Worm (Caenorhabditis elegans) whole organism, L2 larva: ENCODE results near the gene twk-13.
"Not testable (repeated sequence)": the region's sequence is repeated elsewhere in the genome, so short reads cannot be mapped to it uniquely, and the experiment has no call there.

Experiments
- C34F6.9 ChIP-seq: fragments of 150-350 bp; optimal IDR thresholded peaks from 2 replicates; lab custom pipeline; 2014; ENCODE audit warnings: missing biosample characterization, missing genetic modification characterization
- F13H6.1 ChIP-seq: sonication (generic microtip); optimal IDR thresholded peaks from 2 replicates; lab custom pipeline; 2016; ENCODE audit warnings: missing genetic modification characterization, missing compliant biosample characterization
- R02D3.7 ChIP-seq: fragments of 150-350 bp; optimal IDR thresholded peaks from 2 replicates; lab custom pipeline; 2014; ENCODE audit warnings: missing biosample characterization, missing genetic modification characterization
- ZK546.5 ChIP-seq: sonication (generic microtip); optimal IDR thresholded peaks from 2 replicates; lab custom pipeline; 2017; ENCODE audit warnings: missing biosample characterization, missing genetic modification characterization
- alr-1 ChIP-seq: fragments of 150-350 bp; optimal IDR thresholded peaks from 2 replicates; lab custom pipeline; 2014; ENCODE audit warnings: missing biosample characterization, missing genetic modification characterization
- ama-1 ChIP-seq: fragments of 150-350 bp; optimal IDR thresholded peaks from 2 replicates; lab custom pipeline; 2018; ENCODE audit warnings: inconsistent platforms
- ceh-16 ChIP-seq: fragments of 150-350 bp; optimal IDR thresholded peaks from 2 replicates; lab custom pipeline; 2014; ENCODE audit warnings: missing biosample characterization, missing genetic modification characterization
- ceh-82 ChIP-seq: fragments of 150-350 bp; optimal IDR thresholded peaks from 2 replicates; lab custom pipeline; 2014; ENCODE audit warnings: missing biosample characterization, missing genetic modification characterization
- crh-2 ChIP-seq: sonication (generic microtip); optimal IDR thresholded peaks from 2 replicates; lab custom pipeline; 2017; ENCODE audit warnings: missing biosample characterization, missing genetic modification characterization
- dmd-4 ChIP-seq: sonication (generic microtip); optimal IDR thresholded peaks from 2 replicates; lab custom pipeline; 2017; ENCODE audit warnings: missing biosample characterization, missing genetic modification characterization
- egl-27 ChIP-seq: sonication (generic microtip); optimal IDR thresholded peaks from 3 replicates; lab custom pipeline; 2017; ENCODE audit warnings: missing biosample characterization, missing genetic modification reagents, missing genetic modification characterization
- elt-3 ChIP-seq: sonication (generic microtip); optimal IDR thresholded peaks from 2 replicates; lab custom pipeline; 2017; ENCODE audit warnings: missing biosample characterization, missing genetic modification characterization
- fos-1 ChIP-seq: fragments of 150-350 bp; optimal IDR thresholded peaks from 2 replicates; lab custom pipeline; 2014; ENCODE audit warnings: missing biosample characterization, missing genetic modification characterization
- gmeb-1 ChIP-seq: fragments of 150-350 bp; optimal IDR thresholded peaks from 2 replicates; lab custom pipeline; 2014; ENCODE audit warnings: missing biosample characterization, missing genetic modification characterization
- lin-13 ChIP-seq: fragments of 150-350 bp; optimal IDR thresholded peaks from 2 replicates; lab custom pipeline; 2014; ENCODE audit warnings: missing biosample characterization, missing genetic modification reagents, missing genetic modification characterization
- lsy-2 ChIP-seq, 2 experiments: fragments of 150-350 bp in 1 of 2; sonication (generic microtip) in 1 of 2; optimal IDR thresholded peaks; 2 replicates each; lab custom pipeline; 2014 to 2017; ENCODE audit warnings: missing biosample characterization in 2 of 2, missing genetic modification characterization in 2 of 2
- mab-5 ChIP-seq: fragments of 150-350 bp; optimal IDR thresholded peaks from 2 replicates; lab custom pipeline; 2014; ENCODE audit warnings: missing biosample characterization, missing genetic modification characterization
- mdl-1 ChIP-seq, 2 experiments: fragments of 150-350 bp in 1 of 2; sonication (generic microtip) in 1 of 2; optimal IDR thresholded peaks; 2 replicates each; lab custom pipeline; 2017; ENCODE audit warnings: missing biosample characterization in 2 of 2, missing genetic modification characterization in 2 of 2
- nhr-10 ChIP-seq: sonication (generic microtip); optimal IDR thresholded peaks from 2 replicates; lab custom pipeline; 2017; ENCODE audit warnings: missing biosample characterization, missing genetic modification characterization
- nhr-11 ChIP-seq: fragments of 150-350 bp; optimal IDR thresholded peaks from 2 replicates; lab custom pipeline; 2014; ENCODE audit warnings: missing biosample characterization, missing genetic modification characterization
- nhr-12 ChIP-seq: fragments of 150-350 bp; optimal IDR thresholded peaks from 2 replicates; lab custom pipeline; 2014; ENCODE audit warnings: missing biosample characterization, missing genetic modification characterization
- nhr-21 ChIP-seq: fragments of 150-350 bp; optimal IDR thresholded peaks from 2 replicates; lab custom pipeline; 2014; ENCODE audit warnings: missing biosample characterization, missing genetic modification characterization
- nhr-23 ChIP-seq: fragments of 150-350 bp; optimal IDR thresholded peaks from 2 replicates; lab custom pipeline; 2014; ENCODE audit warnings: missing biosample characterization, missing genetic modification reagents, missing genetic modification characterization
- nhr-237 ChIP-seq: fragments of 150-350 bp; optimal IDR thresholded peaks from 2 replicates; lab custom pipeline; 2014; ENCODE audit warnings: missing biosample characterization, missing genetic modification characterization
- nhr-25 ChIP-seq: fragments of 150-350 bp; sonication (generic microtip); optimal IDR thresholded peaks from 3 replicates; lab custom pipeline; 2014; ENCODE audit warnings: missing biosample characterization, missing genetic modification characterization
- nhr-6 ChIP-seq: fragments of 150-350 bp; optimal IDR thresholded peaks from 2 replicates; lab custom pipeline; 2014; ENCODE audit warnings: missing biosample characterization, missing genetic modification characterization
- nhr-77 ChIP-seq: fragments of 150-350 bp; optimal IDR thresholded peaks from 2 replicates; lab custom pipeline; 2014; ENCODE audit warnings: missing biosample characterization, missing genetic modification characterization
- peb-1 ChIP-seq: fragments of 150-350 bp; optimal IDR thresholded peaks from 2 replicates; lab custom pipeline; 2014; ENCODE audit warnings: missing biosample characterization, missing genetic modification characterization
- sem-4 ChIP-seq: fragments of 150-350 bp; optimal IDR thresholded peaks from 2 replicates; lab custom pipeline; 2014; ENCODE audit warnings: missing biosample characterization, missing genetic modification reagents, missing genetic modification characterization
- skn-1 ChIP-seq: sonication (generic microtip); optimal IDR thresholded peaks from 2 replicates; lab custom pipeline; 2017; ENCODE audit warnings: missing biosample characterization, missing genetic modification characterization
- sma-3 ChIP-seq: sonication (generic microtip); optimal IDR thresholded peaks from 2 replicates; lab custom pipeline; 2016; ENCODE audit warnings: missing genetic modification reagents, missing genetic modification characterization, missing compliant biosample characterization
- sma-9 ChIP-seq, 2 experiments: fragments of 150-350 bp in 1 of 2; sonication (generic microtip) in 1 of 2; optimal IDR thresholded peaks; 2 replicates each; lab custom pipeline; 2014 to 2016; ENCODE audit warnings: missing genetic modification characterization in 2 of 2, mild to moderate bottlenecking in 1 of 2, missing biosample characterization in 1 of 2, missing compliant biosample characterization in 1 of 2, missing genetic modification reagents in 1 of 2, moderate library complexity in 1 of 2
- snpc-4 ChIP-seq: fragments of 150-350 bp; optimal IDR thresholded peaks from 2 replicates; lab custom pipeline; 2014; ENCODE audit warnings: missing biosample characterization, missing genetic modification characterization
- unc-39 ChIP-seq: fragments of 150-350 bp; optimal IDR thresholded peaks from 2 replicates; lab custom pipeline; 2014; ENCODE audit warnings: missing biosample characterization, missing genetic modification characterization
- unc-55 ChIP-seq: fragments of 150-350 bp; sonication (generic microtip); optimal IDR thresholded peaks from 3 replicates; lab custom pipeline; 2014; ENCODE audit warnings: missing biosample characterization, missing genetic modification reagents, missing genetic modification characterization
- unc-62 ChIP-seq: fragments of 150-350 bp; optimal IDR thresholded peaks from 2 replicates; lab custom pipeline; 2014; ENCODE audit warnings: missing biosample characterization, missing genetic modification reagents, missing genetic modification characterization
- zag-1 ChIP-seq: fragments of 150-350 bp; optimal IDR thresholded peaks from 2 replicates; lab custom pipeline; 2014; ENCODE audit warnings: missing biosample characterization, missing genetic modification characterization
- ztf-1 ChIP-seq: fragments of 200-800 bp; sonication (Bioruptor generic); conservative IDR thresholded peaks from 2 replicates; pipeline ENCODE4 v1.3.6; 2022; ENCODE audit warnings: missing genetic modification characterization, missing compliant biosample characterization
- ztf-11 ChIP-seq: sonication (generic microtip); optimal IDR thresholded peaks from 2 replicates; lab custom pipeline; 2017; ENCODE audit warnings: missing biosample characterization, missing genetic modification characterization

twk-13 gene

ce11 chrV:12337894-12338293, at the start of gene twk-13:
TSS of gene twk-13 (minus strand) at chrV:12337994.
- TF ChIP-seq egl-27 (no peak), peb-1 (tag; lab: Kevin White, UChicago) (no peak), dmd-4 (tag; lab: Kevin White, UChicago) (no peak), fos-1 (tag; lab: Kevin White, UChicago) (no peak), lsy-2 (tag; optimal IDR thresholded peaks at IDR 0.05; lab: Kevin White, UChicago) (no peak), nhr-10 (tag; lab: Kevin White, UChicago) (no peak), ztf-11 (no peak), nhr-237 (no peak), unc-39 (tag; lab: Kevin White, UChicago) (no peak), sma-3 (no peak), R02D3.7 (tag; lab: Kevin White, UChicago) (no peak), nhr-21 (no peak), mab-5 (tag; lab: Kevin White, UChicago) (no peak)

DNA sequence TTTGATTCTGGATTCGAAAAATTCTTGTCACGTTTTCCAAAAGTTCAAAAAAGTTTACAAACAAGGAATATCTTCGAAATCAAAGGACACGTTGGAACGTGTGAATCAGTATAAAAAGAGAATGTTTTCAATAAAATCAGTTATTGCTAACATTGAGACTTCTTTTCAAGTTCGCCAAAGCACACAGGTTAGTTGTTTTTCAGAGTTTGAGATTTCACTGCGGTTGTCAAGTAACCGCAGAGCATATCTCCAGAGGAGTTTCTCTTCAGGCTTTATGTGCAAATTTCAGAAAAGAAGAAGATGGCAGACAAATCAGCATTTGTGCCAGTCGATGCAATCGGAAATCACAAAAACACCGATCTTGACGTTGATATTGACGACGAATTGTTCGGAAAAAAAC, 48.4 kb upstream of the twk-13 start, which contains the start of gene K01D12.15:
K01D12.15 (plus strand) TSS at position 301 of the 400 bp plus-strand sequence.
- no peak for TF ChIP-seq sem-4
- no peak for TF ChIP-seq peb-1 (tag; lab: Kevin White, UChicago)
- TF ChIP-seq nhr-77 = no peak
- no peak for TF ChIP-seq nhr-25 (tag; lab: Kevin White, UChicago)
- TF ChIP-seq sma-9 (GFP tag; optimal IDR thresholded peaks at IDR 0.05; lab: Kevin White, UChicago) = no peak
- no peak for TF ChIP-seq sma-9 (tag; optimal IDR thresholded peaks at IDR 0.05; lab: Kevin White, UChicago)
- TF ChIP-seq nhr-10 (tag; lab: Kevin White, UChicago) = no peak
- TF ChIP-seq R02D3.7 (tag; lab: Kevin White, UChicago) = no peak
- no peak for TF ChIP-seq nhr-12 (tag; lab: Kevin White, UChicago)
- no peak for TF ChIP-seq unc-39 (tag; lab: Kevin White, UChicago)
- no peak for TF ChIP-seq crh-2 (tag; lab: Kevin White, UChicago)
- TF ChIP-seq ztf-1 (GFP tag; lab: Robert Waterston, UW) = no peak
- no peak for TF ChIP-seq alr-1 (tag; lab: Kevin White, UChicago)
- TF ChIP-seq zag-1 (tag; lab: Kevin White, UChicago) = no peak
- TF ChIP-seq F13H6.1 (tag; lab: Kevin White, UChicago) = no peak
- TF ChIP-seq ama-1 (lab: Kevin White, UChicago) = no peak
- no peak for TF ChIP-seq lin-13

DNA sequence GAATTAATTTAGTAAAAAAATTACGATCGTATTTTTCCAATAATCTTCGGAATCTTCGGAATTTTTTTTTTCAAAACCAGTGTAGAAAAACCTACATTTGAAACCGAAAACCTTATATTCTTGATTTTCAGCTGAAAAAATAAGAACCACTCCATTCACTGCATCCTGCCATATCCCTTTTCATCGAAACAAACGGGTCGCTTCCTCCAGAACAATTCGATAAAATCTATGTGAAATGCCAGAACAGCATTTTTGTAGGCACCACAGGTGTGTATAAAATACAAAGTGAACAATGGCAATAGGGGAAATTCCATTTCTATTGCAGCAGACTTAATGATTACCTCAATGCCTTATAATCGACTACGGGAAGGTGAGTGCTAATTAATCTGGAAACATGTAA, 39.5 kb upstream of the twk-13 start, which contains the start of gene K01D12.1:
K01D12.1 (plus strand) TSS at position 301 of the 400 bp plus-strand sequence.
- TF ChIP-seq ceh-16 (tag; lab: Kevin White, UChicago) (no peak), alr-1 (tag; lab: Kevin White, UChicago) (no peak), nhr-23 (tag; lab: Kevin White, UChicago) (no peak), skn-1 (tag; lab: Kevin White, UChicago) (no peak), peb-1 (tag; lab: Kevin White, UChicago) (no peak), egl-27 (no peak), C34F6.9 (tag; lab: Kevin White, UChicago) (no peak), unc-39 (tag; lab: Kevin White, UChicago) (no peak), mdl-1 (tag; optimal IDR thresholded peaks at IDR 0.05; lab: Kevin White, UChicago) (no peak), ZK546.5 (no peak), elt-3 (tag; lab: Kevin White, UChicago) (no peak), nhr-11 (tag; lab: Kevin White, UChicago) (no peak), ceh-82 (tag; lab: Kevin White, UChicago) (no peak), nhr-237 (no peak), nhr-77 (no peak), nhr-21 (no peak), zag-1 (tag; lab: Kevin White, UChicago) (no peak), sma-9 (GFP tag; optimal IDR thresholded peaks at IDR 0.05; lab: Kevin White, UChicago) (no peak), sma-9 (tag; optimal IDR thresholded peaks at IDR 0.05; lab: Kevin White, UChicago) (no peak)
- TF ChIP-seq, all 48 proteins: peak for 0

DNA sequence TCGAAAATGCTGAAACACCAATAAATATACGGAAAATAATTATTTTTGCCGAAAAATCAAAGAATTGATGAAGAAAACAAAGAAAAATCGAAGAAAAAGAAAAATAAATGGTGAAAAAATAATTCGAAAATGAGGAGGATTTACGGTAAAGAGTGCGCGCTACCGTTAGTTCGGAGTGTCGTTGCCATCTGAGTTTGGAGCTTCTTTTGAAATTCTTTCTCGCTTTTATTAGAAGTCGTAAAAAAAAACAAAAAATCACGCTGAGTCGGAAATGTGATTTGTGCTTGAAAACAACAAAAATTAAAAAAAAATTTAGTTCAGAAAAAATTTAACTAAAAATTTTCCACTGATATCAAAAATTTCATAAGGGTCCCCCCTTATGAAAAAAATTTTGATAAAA, 36.5 kb upstream of the twk-13 start, which contains the start of gene F23H12.10:
F23H12.10 (minus strand) TSS at position 12 of the 400 bp plus-strand sequence.
- TF ChIP-seq peb-1 (tag; lab: Kevin White, UChicago); egl-27; dmd-4 (tag; lab: Kevin White, UChicago): not testable (repeated sequence)
- TF ChIP-seq, all 48 proteins: peak for 0; not testable (repeated sequence) for 48

DNA sequence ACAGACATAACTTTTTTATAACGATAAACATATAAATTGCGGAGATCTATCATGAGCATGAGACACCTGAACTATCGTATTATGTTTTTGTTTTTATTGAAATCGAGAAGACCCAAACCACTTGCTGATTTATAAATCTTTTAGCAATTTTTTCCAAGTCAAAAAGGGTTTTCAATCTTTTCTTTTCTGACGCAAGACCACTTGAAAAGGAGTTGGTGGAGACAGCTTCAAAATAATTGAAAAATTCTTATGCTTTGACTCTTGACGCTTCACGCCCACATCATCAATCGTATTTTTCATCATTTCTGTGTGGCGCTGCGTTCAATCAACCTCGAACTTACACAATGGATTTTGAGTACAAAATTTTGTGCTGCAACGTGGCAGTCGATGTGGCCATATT, 33.6 kb upstream of the twk-13 start, which contains the start of gene F23H12.7:
F23H12.7 (plus strand) TSS at position 301 of the 400 bp plus-strand sequence.
- TF ChIP-seq unc-62 (no peak), lin-13 (no peak), lsy-2 (tag; optimal IDR thresholded peaks at IDR 0.05; lab: Kevin White, UChicago) (no peak), unc-55 (GFP tag; lab: Kevin White, UChicago) (no peak), gmeb-1 (tag; lab: Kevin White, UChicago) (no peak), snpc-4 (tag; lab: Kevin White, UChicago) (no peak), nhr-6 (tag; lab: Kevin White, UChicago) (no peak), unc-39 (tag; lab: Kevin White, UChicago) (no peak), fos-1 (tag; lab: Kevin White, UChicago) (no peak)
- TF ChIP-seq, all 48 proteins: peak for 0
